Fruit fly (Drosophila melanogaster) whole organism, embryonic: ENCODE measurements around the gene CG13022.

Experiments
- CG10321 ChIP-seq: fragments of 200-800 bp; sonication (Bioruptor generic); IDR thresholded peaks from 2 replicates; pipeline ENCODE4 v1.3.6; 2022; ENCODE audit warnings: missing biosample characterization, missing genetic modification characterization
- CG10654 ChIP-seq: fragments of 200-800 bp; sonication (Bioruptor generic); optimal IDR thresholded peaks from 2 replicates; lab custom pipeline; 2016; ENCODE audit warnings: missing biosample characterization, missing genetic modification characterization
- CG10979 ChIP-seq: fragments of 200-800 bp; sonication (Bioruptor generic); optimal IDR thresholded peaks from 2 replicates; lab custom pipeline; 2018; ENCODE audit warnings: missing biosample characterization, mild to moderate bottlenecking, missing genetic modification characterization, moderate library complexity
- CG11504 ChIP-seq: fragments of 200-800 bp; sonication (Bioruptor generic); optimal IDR thresholded peaks from 3 replicates; lab custom pipeline; 2019; ENCODE audit warnings: missing biosample characterization, mild to moderate bottlenecking, missing genetic modification characterization, moderate library complexity
- CG11695 ChIP-seq: fragments of 200-800 bp; sonication (Bioruptor generic); IDR thresholded peaks from 3 replicates; pipeline ENCODE4 v1.3.6; 2022; ENCODE audit warnings: missing biosample characterization, missing genetic modification characterization
- CG12236 ChIP-seq: fragments of 200-800 bp; sonication (Bioruptor generic); optimal IDR thresholded peaks from 2 replicates; lab custom pipeline; 2016; ENCODE audit warnings: missing biosample characterization, missing genetic modification characterization
- CG12299 ChIP-seq: fragments of 200-800 bp; sonication (Bioruptor generic); optimal IDR thresholded peaks from 2 replicates; lab custom pipeline; 2018; ENCODE audit warnings: missing biosample characterization, mild to moderate bottlenecking, missing genetic modification characterization
- CG1233 ChIP-seq: fragments of 200-800 bp; sonication (Bioruptor generic); optimal IDR thresholded peaks from 4 replicates; lab custom pipeline; 2018; ENCODE audit warnings: missing biosample characterization, mild to moderate bottlenecking, missing genetic modification characterization
- CG12659 ChIP-seq: fragments of 200-800 bp; sonication (Bioruptor generic); optimal IDR thresholded peaks from 3 replicates; lab custom pipeline; 2017; ENCODE audit warnings: mild to moderate bottlenecking, missing biosample characterization, missing genetic modification reagents, missing genetic modification characterization
- CG15011 ChIP-seq: fragments of 200-800 bp; sonication (Bioruptor generic); optimal IDR thresholded peaks from 3 replicates; lab custom pipeline; 2018; ENCODE audit warnings: missing biosample characterization, mild to moderate bottlenecking, missing genetic modification characterization
- CG15696 ChIP-seq: fragments of 200-800 bp; sonication (Bioruptor generic); optimal IDR thresholded peaks from 2 replicates; lab custom pipeline; 2019; ENCODE audit warnings: missing biosample characterization, mild to moderate bottlenecking, missing genetic modification characterization, moderate library complexity
- CG16813 ChIP-seq: fragments of 200-800 bp; sonication (Bioruptor generic); IDR thresholded peaks from 3 replicates; pipeline ENCODE4 v1.3.6; 2022; ENCODE audit warnings: missing biosample characterization, missing genetic modification characterization; ENCODE audit not compliant: partially characterized antibody
- CG17359 ChIP-seq: fragments of 200-800 bp; sonication (Bioruptor generic); optimal IDR thresholded peaks from 3 replicates; lab custom pipeline; 2018; ENCODE audit warnings: missing biosample characterization, mild to moderate bottlenecking, missing genetic modification characterization, moderate library complexity
- CG17802 ChIP-seq: fragments of 200-800 bp; sonication (Bioruptor generic); optimal IDR thresholded peaks from 2 replicates; lab custom pipeline; 2018; ENCODE audit warnings: missing biosample characterization, mild to moderate bottlenecking, missing genetic modification characterization, moderate library complexity
- CG2678 ChIP-seq: fragments of 200-800 bp; sonication (Bioruptor generic); optimal IDR thresholded peaks from 3 replicates; lab custom pipeline; 2019; ENCODE audit warnings: missing biosample characterization, mild to moderate bottlenecking, missing genetic modification characterization, moderate library complexity
- CG32772 ChIP-seq: fragments of 200-800 bp; sonication (Bioruptor generic); IDR thresholded peaks from 2 replicates; pipeline ENCODE4 v1.3.6; 2022; ENCODE audit warnings: missing biosample characterization, missing genetic modification characterization
- CG3281 ChIP-seq: fragments of 200-800 bp; sonication (Bioruptor generic); optimal IDR thresholded peaks from 3 replicates; lab custom pipeline; 2017; ENCODE audit warnings: missing biosample characterization, mild to moderate bottlenecking, missing genetic modification characterization
- CG3847 ChIP-seq: fragments of 200-800 bp; sonication (Bioruptor generic); IDR thresholded peaks from 2 replicates; pipeline ENCODE4 v1.3.6; 2022; ENCODE audit warnings: missing biosample characterization, missing genetic modification characterization
- CG6854 ChIP-seq: fragments of 200-800 bp; sonication (Bioruptor generic); optimal IDR thresholded peaks from 3 replicates; lab custom pipeline; 2017; ENCODE audit warnings: missing biosample characterization, mild to moderate bottlenecking, missing genetic modification characterization
- CG7357 ChIP-seq: fragments of 200-800 bp; sonication (Bioruptor generic); IDR thresholded peaks from 3 replicates; pipeline ENCODE4 v1.3.6; 2022; ENCODE audit warnings: missing biosample characterization, missing genetic modification characterization
- CG7556 ChIP-seq: fragments of 200-800 bp; sonication (Bioruptor generic); optimal IDR thresholded peaks from 2 replicates; lab custom pipeline; 2017; ENCODE audit warnings: missing biosample characterization, mild to moderate bottlenecking, missing genetic modification characterization
- CG8290 ChIP-seq, 3 experiments: fragments of 200-800 bp; sonication (Bioruptor generic); optimal IDR thresholded peaks; 2 replicates each; lab custom pipeline; 2016 to 2019; ENCODE audit warnings: missing biosample characterization in 3 of 3, missing genetic modification characterization in 3 of 3, mild to moderate bottlenecking in 2 of 3, moderate library complexity in 1 of 3
- CG8359 ChIP-seq: fragments of 200-800 bp; sonication (Bioruptor generic); optimal IDR thresholded peaks from 2 replicates; lab custom pipeline; 2017; ENCODE audit warnings: missing biosample characterization, mild to moderate bottlenecking, missing genetic modification characterization, borderline replicate concordance
- Fer1 ChIP-seq: fragments of 200-800 bp; sonication (Bioruptor generic); optimal IDR thresholded peaks from 2 replicates; lab custom pipeline; 2017; ENCODE audit warnings: missing biosample characterization, mild to moderate bottlenecking, missing genetic modification characterization
- Fer3 ChIP-seq: fragments of 200-800 bp; sonication (Bioruptor generic); optimal IDR thresholded peaks from 2 replicates; lab custom pipeline; 2018; ENCODE audit warnings: missing biosample characterization, mild to moderate bottlenecking, missing genetic modification characterization, moderate library complexity
- Meics ChIP-seq: fragments of 200-800 bp; sonication (Bioruptor generic); optimal IDR thresholded peaks from 2 replicates; lab custom pipeline; 2017; ENCODE audit warnings: missing biosample characterization, mild to moderate bottlenecking, missing genetic modification characterization
- Mrtf ChIP-seq: fragments of 200-800 bp; sonication (Bioruptor generic); IDR thresholded peaks from 3 replicates; pipeline ENCODE4 v1.3.6; 2022; ENCODE audit warnings: missing biosample characterization, missing genetic modification characterization
- NK7.1 ChIP-seq: fragments of 200-800 bp; sonication (Bioruptor generic); optimal IDR thresholded peaks from 3 replicates; lab custom pipeline; 2016; ENCODE audit warnings: missing biosample characterization, missing genetic modification characterization
- Nf-YA ChIP-seq: fragments of 200-800 bp; sonication (Bioruptor generic); IDR thresholded peaks from 2 replicates; pipeline ENCODE4 v1.3.6; 2022; ENCODE audit warnings: missing biosample characterization, missing genetic modification characterization
- NfI ChIP-seq: fragments of 200-800 bp; sonication (Bioruptor generic); optimal IDR thresholded peaks from 3 replicates; lab custom pipeline; 2018; ENCODE audit warnings: missing biosample characterization, mild to moderate bottlenecking, missing genetic modification characterization, moderate library complexity
- Ptx1 ChIP-seq: fragments of 200-800 bp; sonication (Bioruptor generic); IDR thresholded peaks from 2 replicates; pipeline ENCODE4 v1.3.6; 2022; ENCODE audit warnings: missing biosample characterization, missing genetic modification characterization
- Sox102F ChIP-seq: fragments of 200-800 bp; sonication (Bioruptor generic); optimal IDR thresholded peaks from 2 replicates; lab custom pipeline; 2018; ENCODE audit warnings: missing biosample characterization, mild to moderate bottlenecking, missing genetic modification characterization, moderate library complexity
- Xbp1 ChIP-seq: fragments of 200-800 bp; sonication (Bioruptor generic); optimal IDR thresholded peaks from 3 replicates; lab custom pipeline; 2016; ENCODE audit warnings: missing biosample characterization, mild to moderate bottlenecking, missing genetic modification characterization
- bcd ChIP-seq: fragments of 200-800 bp; sonication (Bioruptor generic); optimal IDR thresholded peaks from 2 replicates; lab custom pipeline; 2017; ENCODE audit warnings: missing biosample characterization, mild to moderate bottlenecking, missing genetic modification characterization
- dm ChIP-seq: fragments of 200-800 bp; sonication (Bioruptor generic); optimal IDR thresholded peaks from 3 replicates; lab custom pipeline; 2016; ENCODE audit warnings: missing biosample characterization, missing genetic modification characterization
- fd96Cb ChIP-seq: fragments of 200-800 bp; sonication (Bioruptor generic); optimal IDR thresholded peaks from 2 replicates; lab custom pipeline; 2018; ENCODE audit warnings: missing biosample characterization, mild to moderate bottlenecking, missing genetic modification characterization, moderate library complexity
- gem ChIP-seq: fragments of 200-800 bp; sonication (Bioruptor generic); optimal IDR thresholded peaks from 2 replicates; lab custom pipeline; 2019; ENCODE audit warnings: missing biosample characterization, mild to moderate bottlenecking, missing genetic modification characterization, moderate library complexity
- her ChIP-seq: fragments of 200-800 bp; sonication (Bioruptor generic); optimal IDR thresholded peaks from 2 replicates; lab custom pipeline; 2016; ENCODE audit warnings: missing biosample characterization, missing genetic modification characterization
- lilli ChIP-seq: fragments of 200-800 bp; sonication (Bioruptor generic); optimal IDR thresholded peaks from 3 replicates; lab custom pipeline; 2016; ENCODE audit warnings: missing biosample characterization, missing genetic modification characterization
- lov ChIP-seq, 2 experiments: fragments of 200-800 bp in 1 of 2; fragments of >200 bp in 1 of 2; sonication (Bioruptor generic) in 1 of 2; IDR thresholded peaks in 1 of 2; optimal IDR thresholded peaks in 1 of 2; 2 replicates in 1 of 2; 3 replicates in 1 of 2; pipeline versions ENCODE4 v1.3.6 to Lab custom; 2017 to 2022; ENCODE audit warnings: missing biosample characterization in 1 of 2, missing genetic modification characterization in 1 of 2
- nmo ChIP-seq: fragments of 200-800 bp; sonication (Bioruptor generic); optimal IDR thresholded peaks from 2 replicates; lab custom pipeline; 2018; ENCODE audit warnings: missing biosample characterization, mild to moderate bottlenecking, missing genetic modification characterization, moderate library complexity
- odd ChIP-seq: fragments of 200-800 bp; sonication (Bioruptor generic); optimal IDR thresholded peaks from 2 replicates; lab custom pipeline; 2017; ENCODE audit warnings: missing biosample characterization, mild to moderate bottlenecking, missing genetic modification characterization
- phol ChIP-seq: fragments of 200-800 bp; sonication (Bioruptor generic); optimal IDR thresholded peaks from 3 replicates; lab custom pipeline; 2018; ENCODE audit warnings: missing biosample characterization, mild to moderate bottlenecking, missing genetic modification characterization, moderate library complexity
- row ChIP-seq: fragments of 200-800 bp; sonication (Bioruptor generic); IDR thresholded peaks from 3 replicates; pipeline ENCODE4 v1.3.6; 2022; ENCODE audit warnings: missing biosample characterization, missing genetic modification characterization
- sqz ChIP-seq: fragments of 200-800 bp; sonication (Bioruptor generic); optimal IDR thresholded peaks from 3 replicates; lab custom pipeline; 2018; ENCODE audit warnings: missing biosample characterization, mild to moderate bottlenecking, missing genetic modification characterization
- usp ChIP-seq: fragments of >200 bp; optimal IDR thresholded peaks from 2 replicates; lab custom pipeline; 2017; ENCODE audit warnings: missing biosample characterization, missing genetic modification characterization
- zfh1 ChIP-seq: fragments of 200-800 bp; sonication (Bioruptor generic); IDR thresholded peaks from 3 replicates; pipeline ENCODE4 v1.3.6; 2022; ENCODE audit warnings: missing biosample characterization, missing genetic modification characterization

The CG13022 gene

dm6 chr3L:16893647-16894046 lies 45.1 kb downstream of the CG13022 start (continued):
- TF ChIP-seq CG15011 (GFP tag; lab: Kevin White, UChicago) (peak; percentile 25), nmo (GFP tag; lab: Kevin White, UChicago) (peak; percentile 21), Ptx1 (GFP tag; lab: Robert Waterston, UW) (peak; percentile 41; the same call in 1 of the 2 replicates), lilli (GFP tag; lab: Kevin White, UChicago) (peak; percentile 36), CG7556 (GFP tag; lab: Kevin White, UChicago) (peak; percentile 27), her (GFP tag; lab: Kevin White, UChicago) (no peak), Fer3 (tag; lab: Kevin White, UChicago) (no peak), CG3281 (GFP tag; lab: Kevin White, UChicago) (peak; percentile 35), CG12659 (peak; percentile 18), bcd (GFP tag; lab: Kevin White, UChicago) (peak; percentile 1), CG1233 (GFP tag; lab: Kevin White, UChicago) (peak; percentile 0), NfI (GFP tag; lab: Kevin White, UChicago) (no peak), CG11695 (GFP tag; lab: Robert Waterston, UW) (peak; percentile 59; the same call in 2 of the 3 replicates), CG8290 (GFP tag; optimal IDR thresholded peaks at IDR 0.05; lab: Kevin White, UChicago) (no peak), CG8290 (tag; optimal IDR thresholded peaks at IDR 0.05; lab: Kevin White, UChicago) (peak in 1 of 2 experiments; percentile 14), Xbp1 (GFP tag; lab: Kevin White, UChicago) (no peak), Fer1 (peak; percentile 6), Meics (GFP tag; lab: Kevin White, UChicago) (peak; percentile 42), CG10321 (GFP tag; lab: Robert Waterston, UW) (no peak), Sox102F (GFP tag; lab: Kevin White, UChicago) (peak; percentile 22), usp (GFP tag; lab: Kevin White, UChicago) (no peak)

dm6 chr3L:16892728-16893271 lies 46.0 kb downstream of the CG13022 start:
- TF ChIP-seq Ptx1 (GFP tag; lab: Robert Waterston, UW) (0 out of 2 replicates have a peak, but pooled peaks have one; percentile 9), CG15696 (tag; lab: Kevin White, UChicago) (no peak), CG17359 (tag; lab: Kevin White, UChicago) (peak; percentile 30), CG32772 (GFP tag; lab: Robert Waterston, UW) (0 out of 2 replicates have a peak, but pooled peaks have one; percentile 18), zfh1 (GFP tag; lab: Robert Waterston, UW) (peak; percentile 26; the same call in 1 of the 3 replicates), CG8359 (peak; percentile 6), CG16813 (no peak), odd (GFP tag; lab: Kevin White, UChicago) (no peak), dm (no peak), CG12659 (no peak), CG2678 (peak; percentile 21), sqz (GFP tag; lab: Kevin White, UChicago) (no peak), NK7.1 (GFP tag; lab: Kevin White, UChicago) (no peak), lov (optimal IDR thresholded peaks at IDR 0.05; lab: Kevin White, UChicago) (no peak), lov (GFP tag; IDR thresholded peaks at IDR 0.05; lab: Robert Waterston, UW) (no peak), CG6854 (GFP tag; lab: Kevin White, UChicago) (no peak), CG12299 (tag; lab: Kevin White, UChicago) (no peak), CG10979 (tag; lab: Kevin White, UChicago) (peak; percentile 14), Mrtf (GFP tag; lab: Robert Waterston, UW) (no peak), fd96Cb (tag; lab: Kevin White, UChicago) (peak; percentile 24), CG10654 (no peak), CG12236 (no peak), CG7357 (no peak), CG3847 (GFP tag; lab: Robert Waterston, UW) (no peak), CG11504 (peak; percentile 35), phol (peak; percentile 14), gem (peak; percentile 35), CG17802 (no peak), Nf-YA (GFP tag; lab: Robert Waterston, UW) (no peak), row (GFP tag; lab: Robert Waterston, UW) (0 out of 3 replicates have a peak, but pooled peaks have one; percentile 16)
